Fruit fly (Drosophila melanogaster): Measurements from ENCODE around the gene CG13674.

Gene CG13674

DNA sequence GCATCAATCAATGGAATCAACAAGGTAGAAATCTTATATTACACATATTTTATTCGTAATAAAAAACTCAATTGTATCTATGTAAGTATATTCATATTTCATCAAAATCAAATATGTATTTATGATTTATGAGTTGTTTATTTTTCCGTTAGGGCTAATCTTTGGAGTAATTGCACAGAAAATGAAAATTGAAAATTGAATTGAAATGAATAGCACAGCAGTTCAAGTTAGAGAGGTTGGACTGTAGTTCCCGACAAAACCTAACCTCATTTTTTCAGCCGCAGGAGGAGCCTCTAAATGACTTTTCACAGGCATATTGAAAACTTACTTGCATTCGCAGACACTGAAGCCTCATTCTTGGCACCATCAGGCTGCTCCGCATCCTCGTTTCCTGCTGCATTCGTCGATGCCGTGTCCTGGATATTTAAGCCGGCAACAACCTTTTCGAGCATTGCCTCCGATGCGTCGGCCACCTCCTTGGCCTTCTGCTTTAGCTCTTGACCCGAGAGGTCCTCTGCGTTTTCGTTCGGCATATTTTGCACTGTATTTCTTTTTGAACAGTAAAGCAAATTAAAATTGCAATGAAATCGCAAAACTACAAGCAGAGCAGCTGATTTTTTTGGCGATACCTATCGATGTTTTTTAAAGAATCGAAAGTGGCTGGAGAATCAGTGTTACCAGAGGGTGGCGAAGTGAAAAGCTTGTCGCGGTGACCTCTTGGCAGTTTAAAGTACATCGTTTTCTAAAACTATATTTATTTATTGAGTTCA lies 40.8 kb downstream of the CG13674 start, which contains the start of gene Nmt (continued):
- no peak for TF ChIP-seq CG8388 (GFP tag; optimal IDR thresholded peaks at IDR 0.05)
- TF ChIP-seq kni (GFP tag; optimal IDR thresholded peaks at IDR 0.05), result no peak
- TF ChIP-seq Doc2 (GFP tag; IDR thresholded peaks at IDR 0.05), result no peak
- 0 out of 3 replicates have a peak, but pooled peaks have one; percentile 6 for TF ChIP-seq CG11695 (GFP tag; IDR thresholded peaks at IDR 0.05)
- no peak for TF ChIP-seq CG14050 (GFP tag; IDR thresholded peaks at IDR 0.05)
- no peak for TF ChIP-seq ATbp (GFP tag; optimal IDR thresholded peaks at IDR 0.05)
- peak; percentile 80 for TF ChIP-seq CG34224 (GFP tag; IDR thresholded peaks at IDR 0.05; ENCODE audit: partially characterized antibody)
- TF ChIP-seq CG16863 (GFP tag; optimal IDR thresholded peaks at IDR 0.05), result no peak
- no peak for TF ChIP-seq CG17186 (GFP tag; optimal IDR thresholded peaks at IDR 0.05)
- TF ChIP-seq CG10462 (GFP tag; optimal IDR thresholded peaks at IDR 0.05), result no peak
- no peak for TF ChIP-seq CG4404 (GFP tag; IDR thresholded peaks at IDR 0.05)
- no peak for TF ChIP-seq CG18599 (GFP tag; optimal IDR thresholded peaks at IDR 0.05)
- TF ChIP-seq tup (GFP tag; optimal IDR thresholded peaks at IDR 0.05), result no peak
- no peak for TF ChIP-seq CG8089 (GFP tag; optimal IDR thresholded peaks at IDR 0.05)
- no peak for TF ChIP-seq crol (GFP tag; IDR thresholded peaks at IDR 0.05)
- TF ChIP-seq CG17359 (tag; optimal IDR thresholded peaks at IDR 0.05), result peak; percentile 26
- TF ChIP-seq CG14441 (GFP tag; IDR thresholded peaks at IDR 0.05), result no peak
- TF ChIP-seq MTF-1 (GFP tag; optimal IDR thresholded peaks at IDR 0.05; ENCODE audit: borderline replicate concordance), result no peak
- TF ChIP-seq CG1792 (GFP tag; optimal IDR thresholded peaks at IDR 0.05), result no peak
- no peak for TF ChIP-seq emc (GFP tag; optimal IDR thresholded peaks at IDR 0.05)
- TF ChIP-seq CG8359 (GFP tag; optimal IDR thresholded peaks at IDR 0.05; ENCODE audit: borderline replicate concordance), result no peak
- TF ChIP-seq CG4707 (GFP tag; optimal IDR thresholded peaks at IDR 0.05), result no peak
- no peak for TF ChIP-seq Ptx1 (GFP tag; IDR thresholded peaks at IDR 0.05)
- TF ChIP-seq Stat92E (GFP tag; optimal IDR thresholded peaks at IDR 0.05), result no peak
- TF ChIP-seq br (optimal IDR thresholded peaks at IDR 0.05), result no peak
- TF ChIP-seq CG1024 (GFP tag; IDR thresholded peaks at IDR 0.05), result no peak
- no peak for TF ChIP-seq B-H2 (GFP tag; optimal IDR thresholded peaks at IDR 0.05)
- TF ChIP-seq Xrp1 (GFP tag; IDR thresholded peaks at IDR 0.05), result no peak
- TF ChIP-seq Hmr (GFP tag; optimal IDR thresholded peaks at IDR 0.05), result peak; percentile 28
- no peak for TF ChIP-seq CG10565 (GFP tag; optimal IDR thresholded peaks at IDR 0.05)
- TF ChIP-seq zfh1 (GFP tag; IDR thresholded peaks at IDR 0.05), result no peak
- TF ChIP-seq esg (GFP tag; conservative IDR thresholded peaks at IDR 0.05), result peak; percentile 42; the same call in 1 of the 2 replicates
- TF ChIP-seq CG43689 (GFP tag; IDR thresholded peaks at IDR 0.05), result 0 out of 2 replicates have a peak, but pooled peaks have one; percentile 36
- TF ChIP-seq CG2889 (GFP tag; IDR thresholded peaks at IDR 0.05), result 0 out of 3 replicates have a peak, but pooled peaks have one; percentile 33
- TF ChIP-seq CG17385 (GFP tag; optimal IDR thresholded peaks at IDR 0.05), result peak; percentile 17
- TF ChIP-seq gcm (GFP tag; optimal IDR thresholded peaks at IDR 0.05), result no peak
- TF ChIP-seq sug (tag; optimal IDR thresholded peaks at IDR 0.05), result no peak
- TF ChIP-seq nom (GFP tag; optimal IDR thresholded peaks at IDR 0.05), result no peak
- no peak for TF ChIP-seq CG6765 (GFP tag; optimal IDR thresholded peaks at IDR 0.05)
- TF ChIP-seq Asciz (GFP tag; optimal IDR thresholded peaks at IDR 0.05), result no peak
- no peak for TF ChIP-seq tll (GFP tag; optimal IDR thresholded peaks at IDR 0.05)
- no peak for TF ChIP-seq CG6683 (GFP tag; optimal IDR thresholded peaks at IDR 0.05)
- TF ChIP-seq TFAM (GFP tag; optimal IDR thresholded peaks at IDR 0.05), result no peak
- no peak for TF ChIP-seq slou (GFP tag; optimal IDR thresholded peaks at IDR 0.05)
- no peak for TF ChIP-seq Myb (GFP tag; optimal IDR thresholded peaks at IDR 0.05)
- TF ChIP-seq aop (GFP tag; IDR thresholded peaks at IDR 0.05), result no peak
- no peak for TF ChIP-seq CG14710 (tag; optimal IDR thresholded peaks at IDR 0.05)
- peak; percentile 52 for TF ChIP-seq stwl (tag; optimal IDR thresholded peaks at IDR 0.05)
- no peak for TF ChIP-seq Mrtf (GFP tag; IDR thresholded peaks at IDR 0.05)

Measured in whole organism, embryonic.